Worm (Caenorhabditis elegans): ENCODE data around the gene R04B5.7.
A peak's percentile ranks its signal among the peaks of the same experiment; 100 is the strongest.

DNA sequence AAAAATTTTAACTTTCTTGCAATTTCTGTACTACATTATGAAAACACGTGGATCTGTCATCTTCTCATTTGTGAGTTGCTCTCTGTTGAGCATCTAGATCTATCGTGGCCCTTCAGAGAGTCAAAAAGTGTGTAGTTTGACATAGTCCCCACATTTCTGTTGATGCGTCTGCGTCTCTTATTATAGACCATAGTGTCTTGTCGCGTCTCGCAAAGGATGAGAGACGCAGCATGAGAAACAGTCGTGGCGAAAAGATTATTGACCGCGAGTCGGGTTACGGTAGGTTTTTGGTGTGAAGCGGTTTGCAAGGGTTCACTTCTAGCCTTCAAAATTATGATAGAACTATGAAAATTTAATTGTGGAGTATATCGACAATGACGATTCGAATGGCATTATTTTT is 48.1 kb downstream of the R04B5.7 start:
- TF ChIP-seq nhr-6 (tag; optimal IDR thresholded peaks at IDR 0.05), result peak; percentile 23
- TF ChIP-seq Y55F3AM.14 (GFP tag; optimal IDR thresholded peaks at IDR 0.05), result no peak
- no peak for TF ChIP-seq peb-1 (tag; optimal IDR thresholded peaks at IDR 0.05)
